Fruit fly (Drosophila melanogaster) whole organism, embryonic: ENCODE data around the gene CG8509.

Experiments used
- Aef1 ChIP-seq: fragments of 200-800 bp; sonication (Bioruptor generic); IDR thresholded peaks from 3 replicates; pipeline ENCODE4 v1.3.6; 2022; ENCODE audit warnings: missing biosample characterization, missing genetic modification characterization
- Asciz ChIP-seq: fragments of 200-800 bp; sonication (Bioruptor generic); optimal IDR thresholded peaks from 2 replicates; lab custom pipeline; 2017; ENCODE audit warnings: missing biosample characterization, mild to moderate bottlenecking, missing genetic modification characterization, missing genetic modification reagents
- Atf6 ChIP-seq: fragments of 200-800 bp; sonication (Bioruptor generic); IDR thresholded peaks from 2 replicates; pipeline ENCODE4 v1.3.6; 2022; ENCODE audit warnings: missing biosample characterization, missing genetic modification characterization
- CG10209 ChIP-seq: fragments of 200-800 bp; sonication (Bioruptor generic); optimal IDR thresholded peaks from 3 replicates; lab custom pipeline; 2017; ENCODE audit warnings: missing biosample characterization, mild to moderate bottlenecking, missing genetic modification characterization, missing genetic modification reagents
- CG11456 ChIP-seq: fragments of 200-800 bp; sonication (Bioruptor generic); IDR thresholded peaks from 3 replicates; pipeline ENCODE4 v1.3.6; 2022; ENCODE audit warnings: missing biosample characterization, missing genetic modification characterization
- CG11504 ChIP-seq: fragments of 200-800 bp; sonication (Bioruptor generic); optimal IDR thresholded peaks from 3 replicates; lab custom pipeline; 2019; ENCODE audit warnings: missing biosample characterization, mild to moderate bottlenecking, missing genetic modification characterization, moderate library complexity
- CG14014 ChIP-seq: fragments of 200-800 bp; sonication (Bioruptor generic); IDR thresholded peaks from 2 replicates; pipeline ENCODE4 v1.3.6; 2022; ENCODE audit warnings: missing biosample characterization, missing genetic modification characterization
- CG14710 ChIP-seq: fragments of 200-800 bp; sonication (Bioruptor generic); optimal IDR thresholded peaks from 3 replicates; lab custom pipeline; 2019; ENCODE audit warnings: missing biosample characterization, mild to moderate bottlenecking, missing genetic modification characterization, moderate library complexity
- CG18764 ChIP-seq: fragments of 200-800 bp; sonication (Bioruptor generic); optimal IDR thresholded peaks from 3 replicates; lab custom pipeline; 2016; ENCODE audit warnings: missing biosample characterization, missing genetic modification characterization
- CG4404 ChIP-seq: fragments of 200-800 bp; sonication (Bioruptor generic); IDR thresholded peaks from 2 replicates; pipeline ENCODE4 v1.3.6; 2022; ENCODE audit warnings: missing biosample characterization, missing genetic modification characterization
- CG6689 ChIP-seq: fragments of 200-800 bp; sonication (Bioruptor generic); IDR thresholded peaks from 2 replicates; pipeline ENCODE4 v1.3.6; 2022; ENCODE audit warnings: missing biosample characterization, missing genetic modification characterization
- CG7372 ChIP-seq: fragments of 200-800 bp; sonication (Bioruptor generic); IDR thresholded peaks from 2 replicates; pipeline ENCODE4 v1.3.6; 2022; ENCODE audit warnings: missing biosample characterization, missing genetic modification characterization
- CG8281 ChIP-seq: fragments of 200-800 bp; sonication (Bioruptor generic); optimal IDR thresholded peaks from 2 replicates; lab custom pipeline; 2018; ENCODE audit warnings: missing biosample characterization, mild to moderate bottlenecking, missing genetic modification characterization, moderate library complexity
- CHES-1-like ChIP-seq: fragments of 200-800 bp; sonication (Bioruptor generic); optimal IDR thresholded peaks from 2 replicates; lab custom pipeline; 2016; ENCODE audit warnings: missing biosample characterization, missing genetic modification characterization
- CoRest ChIP-seq: fragments of 200-800 bp; sonication (Bioruptor generic); optimal IDR thresholded peaks from 3 replicates; lab custom pipeline; 2018; ENCODE audit warnings: missing biosample characterization, mild to moderate bottlenecking, missing genetic modification characterization, moderate library complexity
- Dek ChIP-seq: fragments of 200-800 bp; sonication (Bioruptor generic); optimal IDR thresholded peaks from 3 replicates; lab custom pipeline; 2019; ENCODE audit warnings: missing biosample characterization, mild to moderate bottlenecking, missing genetic modification characterization, moderate library complexity
- HLHmδ ChIP-seq: fragments of 200-800 bp; sonication (Bioruptor generic); optimal IDR thresholded peaks from 2 replicates; lab custom pipeline; 2018; ENCODE audit warnings: missing biosample characterization, mild to moderate bottlenecking, missing genetic modification characterization, moderate library complexity
- Jarid2 ChIP-seq: fragments of 200-800 bp; sonication (Bioruptor generic); optimal IDR thresholded peaks from 3 replicates; lab custom pipeline; 2017; ENCODE audit warnings: mild to moderate bottlenecking, missing biosample characterization, missing genetic modification reagents, missing genetic modification characterization
- MBD-R2 ChIP-seq: fragments of 200-800 bp; sonication (Bioruptor generic); IDR thresholded peaks from 2 replicates; pipeline ENCODE4 v1.3.6; 2022; ENCODE audit warnings: missing biosample characterization, missing genetic modification characterization
- Med ChIP-seq: fragments of 200-800 bp; sonication (Bioruptor generic); peaks from one replicate; lab custom pipeline; 2016; ENCODE audit warnings: missing biosample characterization, missing genetic modification characterization, mild to moderate bottlenecking, inconsistent platforms, moderate library complexity
- Meics ChIP-seq: fragments of 200-800 bp; sonication (Bioruptor generic); optimal IDR thresholded peaks from 2 replicates; lab custom pipeline; 2017; ENCODE audit warnings: missing biosample characterization, mild to moderate bottlenecking, missing genetic modification characterization
- Neu2 ChIP-seq: fragments of 200-800 bp; sonication (Bioruptor generic); optimal IDR thresholded peaks from 3 replicates; lab custom pipeline; 2016; ENCODE audit warnings: missing biosample characterization, missing genetic modification characterization, borderline replicate concordance
- Oaz ChIP-seq: fragments of 200-800 bp; sonication (Bioruptor generic); IDR thresholded peaks from 2 replicates; pipeline ENCODE4 v1.3.6; 2022; ENCODE audit warnings: missing biosample characterization, missing genetic modification characterization
- Side ChIP-seq: fragments of 200-800 bp; sonication (Bioruptor generic); optimal IDR thresholded peaks from 2 replicates; lab custom pipeline; 2016; ENCODE audit warnings: missing biosample characterization, missing genetic modification characterization
- aop ChIP-seq: fragments of 200-800 bp; sonication (Bioruptor generic); IDR thresholded peaks from 2 replicates; pipeline ENCODE4 v1.3.6; 2022; ENCODE audit warnings: missing biosample characterization, missing genetic modification characterization
- bab2 ChIP-seq: fragments of 200-800 bp; sonication (Bioruptor generic); optimal IDR thresholded peaks from 2 replicates; lab custom pipeline; 2016; ENCODE audit warnings: missing biosample characterization, missing genetic modification characterization
- cato ChIP-seq: fragments of 200-800 bp; sonication (Bioruptor generic); optimal IDR thresholded peaks from 2 replicates; lab custom pipeline; 2016; ENCODE audit warnings: missing biosample characterization, missing genetic modification characterization, borderline replicate concordance
- cg ChIP-seq: fragments of 200-800 bp; sonication (Bioruptor generic); optimal IDR thresholded peaks from 3 replicates; lab custom pipeline; 2019; ENCODE audit warnings: missing biosample characterization, mild to moderate bottlenecking, missing genetic modification characterization, moderate library complexity
- chif ChIP-seq, 2 experiments: fragments of 200-800 bp; sonication (Bioruptor generic); optimal IDR thresholded peaks; 3 replicates each; lab custom pipeline; 2016; ENCODE audit warnings: missing biosample characterization in 2 of 2, missing genetic modification characterization in 2 of 2
- da ChIP-seq: fragments of 200-800 bp; sonication (Bioruptor generic); optimal IDR thresholded peaks from 2 replicates; lab custom pipeline; 2016; ENCODE audit warnings: missing biosample characterization, missing genetic modification characterization
- ems ChIP-seq: fragments of 200-800 bp; sonication (Bioruptor generic); optimal IDR thresholded peaks from 3 replicates; lab custom pipeline; 2016; ENCODE audit warnings: missing biosample characterization, missing genetic modification characterization
- fd96Cb ChIP-seq: fragments of 200-800 bp; sonication (Bioruptor generic); optimal IDR thresholded peaks from 2 replicates; lab custom pipeline; 2018; ENCODE audit warnings: missing biosample characterization, mild to moderate bottlenecking, missing genetic modification characterization, moderate library complexity
- fru ChIP-seq: fragments of >200 bp; optimal IDR thresholded peaks from 2 replicates; lab custom pipeline; 2017
- grn ChIP-seq: fragments of 200-800 bp; sonication (Bioruptor generic); optimal IDR thresholded peaks from 3 replicates; lab custom pipeline; 2017; ENCODE audit warnings: missing biosample characterization, missing genetic modification characterization
- insv ChIP-seq, 2 experiments: fragments of 200-800 bp; sonication (Bioruptor generic); optimal IDR thresholded peaks; 3 replicates each; lab custom pipeline; 2016 to 2018; ENCODE audit warnings: missing biosample characterization in 2 of 2, missing genetic modification characterization in 2 of 2
- jing ChIP-seq: fragments of 200-800 bp; sonication (Bioruptor generic); optimal IDR thresholded peaks from 2 replicates; lab custom pipeline; 2018; ENCODE audit warnings: missing biosample characterization, mild to moderate bottlenecking, missing genetic modification characterization
- lab ChIP-seq: fragments of 200-800 bp; sonication (Bioruptor generic); optimal IDR thresholded peaks from 3 replicates; lab custom pipeline; 2017; ENCODE audit warnings: missing biosample characterization, missing genetic modification characterization, mild to moderate bottlenecking, moderate library complexity, missing genetic modification reagents
- lov ChIP-seq, 2 experiments: fragments of 200-800 bp in 1 of 2; fragments of >200 bp in 1 of 2; sonication (Bioruptor generic) in 1 of 2; IDR thresholded peaks in 1 of 2; optimal IDR thresholded peaks in 1 of 2; 2 replicates in 1 of 2; 3 replicates in 1 of 2; pipeline versions ENCODE4 v1.3.6 to Lab custom; 2017 to 2022; ENCODE audit warnings: missing biosample characterization in 1 of 2, missing genetic modification characterization in 1 of 2
- odd ChIP-seq: fragments of 200-800 bp; sonication (Bioruptor generic); optimal IDR thresholded peaks from 2 replicates; lab custom pipeline; 2017; ENCODE audit warnings: missing biosample characterization, mild to moderate bottlenecking, missing genetic modification characterization
- onecut ChIP-seq: fragments of 200-800 bp; sonication (Bioruptor generic); IDR thresholded peaks from 2 replicates; pipeline ENCODE4 v1.3.6; 2022; ENCODE audit warnings: missing biosample characterization, missing genetic modification characterization
- repo ChIP-seq: fragments of 200-800 bp; sonication (Bioruptor generic); optimal IDR thresholded peaks from 2 replicates; lab custom pipeline; 2016; ENCODE audit warnings: missing biosample characterization, missing genetic modification characterization
- rib ChIP-seq: fragments of 200-800 bp; sonication (Bioruptor generic); IDR thresholded peaks from 2 replicates; pipeline ENCODE4 v1.3.6; 2022; ENCODE audit warnings: missing biosample characterization, missing genetic modification characterization
- schlank ChIP-seq: fragments of 200-800 bp; sonication (Bioruptor generic); optimal IDR thresholded peaks from 2 replicates; lab custom pipeline; 2018; ENCODE audit warnings: missing biosample characterization, mild to moderate bottlenecking, missing genetic modification characterization
- sens ChIP-seq: fragments of 200-800 bp; sonication (Bioruptor generic); peaks from one replicate; lab custom pipeline; 2016; ENCODE audit warnings: missing biosample characterization, missing genetic modification characterization
- sim ChIP-seq: fragments of 200-800 bp; sonication (Bioruptor generic); IDR thresholded peaks from 2 replicates; pipeline ENCODE4 v1.3.6; 2022; ENCODE audit warnings: missing biosample characterization, missing genetic modification characterization
- slou ChIP-seq: fragments of 200-800 bp; sonication (Bioruptor generic); optimal IDR thresholded peaks from 3 replicates; lab custom pipeline; 2016; ENCODE audit warnings: missing biosample characterization, missing genetic modification characterization
- sr ChIP-seq: fragments of 200-800 bp; sonication (Bioruptor generic); IDR thresholded peaks from 3 replicates; pipeline ENCODE4 v1.3.6; 2022; ENCODE audit warnings: missing biosample characterization, missing genetic modification characterization
- tup ChIP-seq: fragments of 200-800 bp; sonication (Bioruptor generic); optimal IDR thresholded peaks from 2 replicates; lab custom pipeline; 2016; ENCODE audit warnings: missing biosample characterization, mild to moderate bottlenecking, missing genetic modification characterization, moderate library complexity
- unc-4 ChIP-seq: fragments of 200-800 bp; sonication (Bioruptor generic); IDR thresholded peaks from 2 replicates; pipeline ENCODE4 v1.3.6; 2022; ENCODE audit warnings: missing biosample characterization, missing genetic modification characterization; ENCODE audit not compliant: partially characterized antibody
- zen ChIP-seq: fragments of 200-800 bp; sonication (Bioruptor generic); optimal IDR thresholded peaks from 3 replicates; lab custom pipeline; 2018; ENCODE audit warnings: missing biosample characterization, mild to moderate bottlenecking, missing genetic modification characterization, moderate library complexity
- zen2 ChIP-seq: fragments of 200-800 bp; sonication (Bioruptor generic); IDR thresholded peaks from 3 replicates; pipeline ENCODE4 v1.3.6; 2022; ENCODE audit warnings: missing biosample characterization, missing genetic modification characterization; ENCODE audit not compliant: partially characterized antibody

Gene CG8509

dm6 chrX:15818608-15819184 lies 9.3 kb downstream of the CG8509 start (continued):
- no peak for TF ChIP-seq Asciz (GFP tag; lab: Kevin White, UChicago)
- TF ChIP-seq CoRest (tag; lab: Kevin White, UChicago) = no peak
- no peak for TF ChIP-seq CG6689 (GFP tag; lab: Robert Waterston, UW)
- 0 out of 2 replicates have a peak, but pooled peaks have one; percentile 10 for TF ChIP-seq Oaz (GFP tag; lab: Robert Waterston, UW)
- no peak for TF ChIP-seq aop (GFP tag; lab: Robert Waterston, UW)
- TF ChIP-seq cg (GFP tag; lab: Kevin White, UChicago) = no peak
- TF ChIP-seq Med (GFP tag; lab: Kevin White, UChicago) = peak; percentile 82
- no peak for TF ChIP-seq MBD-R2
- TF ChIP-seq Meics (GFP tag; lab: Kevin White, UChicago) = no peak
- no peak for TF ChIP-seq schlank
- TF ChIP-seq onecut (GFP tag; lab: Robert Waterston, UW) = no peak
- TF ChIP-seq sr (GFP tag; lab: Robert Waterston, UW) = no peak
- no peak for TF ChIP-seq rib (GFP tag; lab: Robert Waterston, UW)
- no peak for TF ChIP-seq CG11456
- TF ChIP-seq jing = no peak
- TF ChIP-seq sens (GFP tag; lab: Kevin White, UChicago) = peak; percentile 89
- no peak for TF ChIP-seq fd96Cb (tag; lab: Kevin White, UChicago)
- no peak for TF ChIP-seq Jarid2 (GFP tag; lab: Kevin White, UChicago)
- no peak for TF ChIP-seq Side (GFP tag; lab: Kevin White, UChicago)
- TF ChIP-seq grn (GFP tag; lab: Kevin White, UChicago) = no peak
- TF ChIP-seq odd (GFP tag; lab: Kevin White, UChicago) = no peak
- no peak for TF ChIP-seq zen (tag; lab: Kevin White, UChicago)
- no peak for TF ChIP-seq CG11504 (tag; lab: Kevin White, UChicago)
- no peak for TF ChIP-seq fru (lab: Kevin White, UChicago)
- no peak for TF ChIP-seq CG7372 (GFP tag; lab: Robert Waterston, UW)
- TF ChIP-seq unc-4 (GFP tag; lab: Robert Waterston, UW) = no peak
- TF ChIP-seq bab2 (GFP tag; lab: Kevin White, UChicago) = no peak
- TF ChIP-seq lov (optimal IDR thresholded peaks at IDR 0.05; lab: Kevin White, UChicago) = no peak
- 0 out of 3 replicates have a peak, but pooled peaks have one; percentile 37 for TF ChIP-seq lov (GFP tag; IDR thresholded peaks at IDR 0.05; lab: Robert Waterston, UW)
- no peak for TF ChIP-seq da
- TF ChIP-seq CG14014 = no peak
- no peak for TF ChIP-seq CG10209 (GFP tag; lab: Kevin White, UChicago)
- TF ChIP-seq insv (GFP tag; optimal IDR thresholded peaks at IDR 0.05; lab: Kevin White, UChicago) = no peak
- no peak for TF ChIP-seq HLHmδ (GFP tag; lab: Kevin White, UChicago)
- no peak for TF ChIP-seq tup (GFP tag; lab: Kevin White, UChicago)
- no peak for TF ChIP-seq zen2
- no peak for TF ChIP-seq cato (GFP tag; lab: Kevin White, UChicago)
- TF ChIP-seq CG18764 (GFP tag; lab: Kevin White, UChicago) = no peak
- no peak for TF ChIP-seq CHES-1-like (GFP tag; lab: Kevin White, UChicago)
- no peak for TF ChIP-seq lab
- no peak for TF ChIP-seq Atf6 (GFP tag; lab: Robert Waterston, UW)
- TF ChIP-seq CG4404 (GFP tag; lab: Robert Waterston, UW) = no peak
- TF ChIP-seq slou (GFP tag; lab: Kevin White, UChicago) = no peak
- no peak for TF ChIP-seq Aef1 (GFP tag; lab: Robert Waterston, UW)
- TF ChIP-seq repo (GFP tag; lab: Kevin White, UChicago) = no peak
- TF ChIP-seq ems = no peak
- TF ChIP-seq sim (GFP tag; lab: Robert Waterston, UW) = no peak
- TF ChIP-seq Dek (tag; lab: Kevin White, UChicago) = no peak
- peak; percentile 38 for TF ChIP-seq CG14710 (tag; lab: Kevin White, UChicago)
- no peak for TF ChIP-seq Neu2 (GFP tag; lab: Kevin White, UChicago)
- TF ChIP-seq chif (GFP tag; optimal IDR thresholded peaks at IDR 0.05; lab: Kevin White, UChicago) = peak in 1 of 2 experiments; percentile 22
- no peak for TF ChIP-seq CG8281 (tag; lab: Kevin White, UChicago)
